Fruit fly (Drosophila melanogaster): ENCODE data around the gene CG31463.
A peak's percentile ranks its signal among the peaks of the same experiment; 100 is the strongest.

The CG31463 gene

dm6 chr3R:8313038-8313437, 20.9 kb downstream of the CG31463 start, which contains the start of gene CG7483:
Gene CG7483, plus strand, starts transcription at chr3R:8313208.
- peak; percentile 58 for TF ChIP-seq CG17801 (GFP tag; optimal IDR thresholded peaks at IDR 0.05; ENCODE audit: partially characterized antibody)

- TF ChIP-seq CG17801 (GFP tag; optimal IDR thresholded peaks at IDR 0.05; ENCODE audit: partially characterized antibody): no peak
Observed at dm6 chr3R:8316344-8317105, 24.4 kb downstream of the CG31463 start, which contains the start of gene Coq2. Gene Coq2, minus strand, starts transcription at chr3R:8316543.

DNA sequence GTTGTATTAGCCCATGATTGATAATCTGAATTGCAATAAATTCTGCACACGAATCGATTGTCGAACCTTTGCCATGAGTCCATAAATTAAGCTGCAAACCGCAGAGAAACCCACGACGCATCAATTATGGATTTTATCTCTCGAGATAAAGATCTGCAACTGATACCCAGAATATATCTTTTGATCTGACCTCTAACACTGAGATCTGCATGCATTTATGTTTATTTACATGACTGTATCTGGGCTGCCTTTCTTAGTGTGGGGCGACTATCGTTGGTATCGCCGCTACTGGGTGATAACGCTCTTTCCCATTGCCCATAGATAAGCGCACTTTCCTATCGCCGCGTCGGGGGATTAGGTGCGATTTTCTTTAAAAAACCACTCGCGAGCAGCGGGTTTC, 25.1 kb downstream of the CG31463 start, which contains the start of gene Ctr1B:
Gene Ctr1B, plus strand, starts transcription at position 398 of the 400 bp plus-strand sequence.
- no peak for TF ChIP-seq CG17801 (GFP tag; optimal IDR thresholded peaks at IDR 0.05; ENCODE audit: partially characterized antibody)

DNA sequence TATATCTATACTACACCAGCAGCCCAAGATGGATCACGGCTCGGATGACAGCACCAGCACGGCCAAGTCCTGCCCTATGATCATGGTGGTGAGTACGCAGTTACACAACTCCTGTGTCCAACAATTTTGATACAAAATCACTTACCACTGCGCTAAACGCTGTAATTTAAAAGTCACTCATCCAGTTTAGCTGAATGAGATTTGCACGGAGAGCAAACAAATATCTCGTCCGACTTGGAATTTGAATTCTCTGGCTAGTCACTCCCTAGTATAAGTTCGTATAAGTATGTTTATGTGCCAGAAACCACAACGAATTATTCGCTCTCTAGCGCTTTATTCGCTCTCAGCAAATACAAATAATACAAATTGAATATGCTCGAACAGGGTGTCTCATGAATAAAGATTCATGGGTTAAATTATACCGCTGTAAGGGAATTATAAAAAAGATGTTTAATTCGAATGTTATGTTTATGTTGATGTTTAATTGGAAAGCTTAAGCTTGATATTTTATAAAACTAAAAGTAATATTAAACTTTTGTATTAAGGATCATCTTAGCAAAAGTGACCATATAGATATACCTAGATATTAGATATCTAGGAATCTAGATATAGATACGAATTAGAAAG, 25.7 kb downstream of the CG31463 start:
- no peak for TF ChIP-seq CG17801 (GFP tag; optimal IDR thresholded peaks at IDR 0.05; ENCODE audit: partially characterized antibody)

- no peak for TF ChIP-seq CG17801 (GFP tag; optimal IDR thresholded peaks at IDR 0.05; ENCODE audit: partially characterized antibody)
Observed at dm6 chr3R:8321447-8321846, 29.3 kb downstream of the CG31463 start, which contains the start of gene Or85a. Gene Or85a, plus strand, starts transcription at chr3R:8321747.

DNA sequence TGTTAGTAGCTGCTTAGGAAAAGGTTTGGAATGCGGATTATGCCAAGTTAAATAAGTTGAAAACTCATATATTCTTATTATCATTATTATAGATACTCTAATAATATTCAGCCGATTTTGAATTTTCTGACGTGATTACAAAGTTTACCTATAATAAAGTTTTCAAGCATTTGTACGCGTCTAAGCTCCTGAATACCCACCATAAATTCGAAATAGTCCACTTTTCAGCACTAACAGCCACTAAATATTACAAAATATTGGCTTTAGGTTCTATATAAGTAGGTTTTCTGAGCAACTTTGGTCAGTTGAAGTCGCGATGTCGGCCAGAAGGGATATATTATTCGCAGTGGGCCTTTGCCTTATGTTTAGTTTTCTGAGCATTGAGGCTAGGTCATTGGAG, 31.9 kb downstream of the CG31463 start, which contains the start of gene CG7443:
Gene CG7443, plus strand, starts transcription at position 301 of the 400 bp plus-strand sequence.
- TF ChIP-seq CG17801 (GFP tag; optimal IDR thresholded peaks at IDR 0.05; ENCODE audit: partially characterized antibody): no peak

dm6 chr3R:8326884-8327283, 34.7 kb downstream of the CG31463 start:
- TF ChIP-seq CG17801 (GFP tag; optimal IDR thresholded peaks at IDR 0.05; ENCODE audit: partially characterized antibody): no peak

- no peak for TF ChIP-seq CG17801 (GFP tag; optimal IDR thresholded peaks at IDR 0.05; ENCODE audit: partially characterized antibody)
Observed at dm6 chr3R:8327967-8328789, 36.0 kb downstream of the CG31463 start.

DNA sequence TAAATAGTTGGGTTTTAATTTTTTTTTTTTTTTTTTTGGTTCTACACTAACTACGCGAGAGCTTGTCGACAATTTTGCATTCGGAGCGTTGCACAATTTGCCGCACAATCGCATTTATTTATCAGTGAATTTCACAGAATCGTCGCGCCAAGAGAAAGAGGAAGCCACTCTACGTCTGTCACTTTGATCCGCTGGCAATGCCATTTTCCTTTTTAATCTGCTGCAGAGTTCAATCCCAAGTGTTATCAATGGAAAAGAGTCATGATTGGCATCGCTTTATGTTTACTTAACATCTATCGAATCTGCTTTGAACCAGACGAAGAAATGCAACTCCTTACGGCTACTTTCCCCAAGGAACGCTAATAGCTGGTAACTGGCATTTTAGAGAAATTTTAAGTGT, 37.5 kb downstream of the CG31463 start:
- no peak for TF ChIP-seq CG17801 (GFP tag; optimal IDR thresholded peaks at IDR 0.05; ENCODE audit: partially characterized antibody)

DNA sequence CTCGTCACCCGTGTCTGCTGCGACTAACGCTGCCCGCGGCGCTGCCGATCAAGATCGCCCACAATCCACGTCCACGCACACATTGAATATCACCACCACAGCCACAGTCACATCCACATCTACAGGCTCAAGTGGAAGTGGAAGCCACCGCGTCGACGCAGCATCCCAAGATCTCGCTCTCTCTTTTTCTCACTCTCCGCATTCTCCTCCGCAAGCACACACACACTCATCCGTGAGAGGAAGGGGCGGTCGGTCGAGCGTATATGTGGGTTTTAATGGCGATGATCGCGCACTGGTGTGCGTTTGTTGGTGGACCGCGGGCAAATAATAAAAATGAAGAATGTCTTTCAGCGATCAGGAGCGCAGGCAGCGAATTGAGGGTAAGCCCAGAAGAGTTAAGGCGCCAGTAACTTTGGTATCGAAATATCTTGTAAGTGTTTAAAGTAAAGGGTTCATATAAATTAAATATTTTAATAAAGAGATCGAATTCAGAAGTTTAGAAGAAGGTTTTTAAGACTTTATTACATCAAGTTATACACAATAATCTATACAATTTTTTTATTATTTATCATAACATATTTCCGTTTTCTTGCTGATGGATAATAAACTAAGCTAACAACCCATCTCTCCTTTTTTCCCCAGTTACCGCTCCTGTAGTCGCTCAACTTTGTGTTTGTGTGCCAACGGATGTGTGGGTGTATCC, 41.8 kb downstream of the CG31463 start, which contains the start of gene Poxm:
Gene Poxm, minus strand, starts transcription at position 25 of the 703 bp plus-strand sequence.
- TF ChIP-seq CG17801 (GFP tag; optimal IDR thresholded peaks at IDR 0.05; ENCODE audit: partially characterized antibody): no peak

DNA sequence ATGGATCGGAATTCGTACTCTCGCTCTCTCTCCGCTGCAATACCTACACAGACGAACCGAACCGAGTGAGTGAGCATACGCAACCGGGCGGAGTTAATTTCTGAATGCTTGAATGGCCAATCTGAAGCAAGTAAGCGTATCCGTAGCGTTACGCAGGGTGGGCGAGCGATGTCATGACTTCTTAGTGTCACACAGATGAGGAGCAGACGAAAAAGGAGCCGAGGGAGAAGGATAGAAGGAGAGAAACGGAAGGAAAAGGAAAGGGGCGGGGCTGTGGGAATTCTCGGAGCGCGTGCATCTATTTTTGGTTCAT, 42.3 kb downstream of the CG31463 start:
- no peak for TF ChIP-seq CG17801 (GFP tag; optimal IDR thresholded peaks at IDR 0.05; ENCODE audit: partially characterized antibody)

DNA sequence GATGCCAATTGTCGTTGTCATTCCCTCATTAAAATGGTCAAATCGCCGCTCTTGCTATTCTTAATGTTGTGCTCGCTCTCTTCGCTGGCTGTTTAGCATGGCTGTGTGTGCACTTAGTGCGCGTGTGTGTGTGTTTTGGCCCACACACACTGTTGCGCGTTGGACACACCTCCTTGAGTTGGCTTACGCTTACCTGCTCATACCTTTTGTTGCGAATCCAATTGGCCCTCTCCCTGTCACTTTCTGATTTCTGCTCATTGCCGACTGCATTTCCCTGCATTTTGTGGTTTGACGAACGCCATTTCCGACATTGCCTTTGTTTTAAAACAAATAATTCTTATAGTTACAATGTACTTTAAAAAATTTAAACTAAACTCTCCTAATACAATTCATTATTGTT, 42.8 kb downstream of the CG31463 start:
- no peak for TF ChIP-seq CG17801 (GFP tag; optimal IDR thresholded peaks at IDR 0.05; ENCODE audit: partially characterized antibody)

DNA sequence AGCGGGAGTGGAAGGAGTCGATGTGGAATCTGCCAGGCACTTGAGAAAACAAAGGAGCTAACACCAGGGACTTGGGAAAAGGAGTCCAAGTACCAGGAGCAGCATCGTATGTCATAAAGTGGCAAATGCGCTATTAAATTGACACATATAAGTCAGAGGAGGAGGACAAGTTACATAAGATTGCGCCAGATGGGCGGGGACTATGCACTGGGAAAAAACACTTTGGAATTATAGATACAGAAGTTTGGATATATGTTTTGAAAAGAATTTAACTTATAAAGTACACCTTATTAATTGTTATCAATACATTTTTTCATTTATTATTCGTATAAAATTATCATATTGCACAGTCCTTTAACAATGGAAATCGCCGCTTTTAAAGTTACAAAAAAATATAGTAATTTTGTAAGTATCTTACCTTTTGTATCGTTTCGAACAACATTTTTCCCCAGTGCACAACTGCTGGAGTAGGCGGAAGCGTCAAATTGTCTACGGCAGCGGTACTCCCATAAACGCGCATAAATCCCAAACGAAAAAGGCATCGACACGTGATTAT, 44.0 kb downstream of the CG31463 start:
- TF ChIP-seq CG17801 (GFP tag; optimal IDR thresholded peaks at IDR 0.05; ENCODE audit: partially characterized antibody): no peak

DNA sequence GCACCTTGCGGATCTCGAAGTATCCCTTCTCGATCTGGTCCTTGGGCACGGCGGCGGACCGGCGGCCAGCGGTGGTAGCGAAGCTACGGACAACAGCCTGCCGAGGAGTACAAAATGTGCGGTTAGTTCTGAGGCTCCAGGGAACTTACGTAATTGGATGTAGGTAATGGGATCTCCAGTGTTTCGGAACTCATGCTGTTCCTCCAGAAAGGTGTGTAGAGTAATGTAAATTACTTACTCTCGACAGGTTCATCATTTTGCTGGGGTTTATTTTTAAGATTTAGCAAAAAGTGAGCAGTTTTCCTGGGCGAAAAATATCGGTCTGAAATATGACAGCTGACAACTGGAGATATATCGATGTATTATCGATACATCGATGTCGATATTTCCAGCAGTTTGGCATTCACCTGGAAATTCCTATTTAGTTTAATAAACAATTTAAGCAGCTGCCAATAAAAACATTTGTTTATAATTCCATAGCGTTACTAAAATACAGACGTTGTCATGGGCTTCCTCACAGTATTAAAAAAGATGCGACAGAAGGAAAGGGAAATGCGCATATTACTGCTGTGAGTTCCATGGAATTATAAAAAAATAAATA, 48.6 kb downstream of the CG31463 start, which contains the start of the genes COX7A and Arl2:
Gene COX7A, minus strand, starts transcription at position 369 of the 601 bp plus-strand sequence.
Gene Arl2, plus strand, starts transcription at position 426 of the 601 bp plus-strand sequence.
- peak; percentile 35 for TF ChIP-seq CG17801 (GFP tag; optimal IDR thresholded peaks at IDR 0.05; ENCODE audit: partially characterized antibody)

Measured in ovary, adult (tissue).